Worm (Caenorhabditis elegans) whole organism, L3 larva: ENCODE data around the gene W05B10.3.

Source experiments
- elt-2 ChIP-seq: sonication (generic microtip); optimal IDR thresholded peaks from 2 replicates; lab custom pipeline; 2016; ENCODE audit warnings: missing genetic modification reagents, mild to moderate bottlenecking, missing genetic modification characterization, missing compliant biosample characterization
- elt-3 ChIP-seq, 3 experiments: fragments of 150-350 bp in 1 of 3; sonication (generic microtip) in 2 of 3; optimal IDR thresholded peaks; 2 replicates in 2 of 3; 4 replicates in 1 of 3; lab custom pipeline; 2014 to 2017; ENCODE audit warnings: missing biosample characterization in 3 of 3, missing genetic modification characterization in 3 of 3
- mml-1 ChIP-seq: fragments of 150-350 bp; sonication (generic microtip); optimal IDR thresholded peaks from 3 replicates; lab custom pipeline; 2014; ENCODE audit warnings: missing biosample characterization, missing genetic modification characterization
- nhr-237 ChIP-seq: fragments of 150-350 bp; optimal IDR thresholded peaks from 2 replicates; lab custom pipeline; 2014; ENCODE audit warnings: missing biosample characterization, missing genetic modification characterization
- pha-4 ChIP-seq: fragments of 150-350 bp; optimal IDR thresholded peaks from 2 replicates; lab custom pipeline; 2014; ENCODE audit warnings: missing biosample characterization, missing genetic modification reagents, missing genetic modification characterization
- snpc-4 ChIP-seq: fragments of 150-350 bp; optimal IDR thresholded peaks from 2 replicates; lab custom pipeline; 2014; ENCODE audit warnings: missing biosample characterization, missing genetic modification characterization
- tbx-2 ChIP-seq: sonication (generic microtip); optimal IDR thresholded peaks from 2 replicates; lab custom pipeline; 2016; ENCODE audit warnings: mild to moderate bottlenecking, missing genetic modification characterization, missing compliant biosample characterization
- zag-1 ChIP-seq: fragments of 150-350 bp; optimal IDR thresholded peaks from 2 replicates; lab custom pipeline; 2014; ENCODE audit warnings: missing biosample characterization, missing genetic modification characterization
- ztf-11 ChIP-seq: fragments of 150-350 bp; optimal IDR thresholded peaks from 2 replicates; lab custom pipeline; 2014; ENCODE audit warnings: missing biosample characterization, missing genetic modification characterization

DNA sequence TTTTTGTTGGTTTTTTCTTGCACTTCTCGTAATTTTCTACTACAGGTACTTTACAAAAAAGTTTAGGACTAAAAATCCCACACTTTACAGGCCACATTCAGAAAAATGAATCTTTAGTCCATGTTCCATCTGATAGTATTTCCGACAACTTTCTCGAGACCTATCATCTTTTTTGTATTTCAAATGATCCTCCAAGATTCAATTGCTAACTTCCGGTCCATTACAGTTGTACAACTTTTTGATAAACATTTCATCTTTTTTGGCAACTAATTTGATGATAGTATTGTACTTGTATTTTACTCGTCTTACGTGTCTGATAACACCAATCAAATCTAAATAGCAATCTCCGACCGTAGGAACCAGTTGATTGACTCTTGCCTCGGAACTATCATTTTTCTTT lies 5.9 kb upstream of the W05B10.3 start:
- TF ChIP-seq zag-1 (tag; lab: Kevin White, UChicago) (no peak), elt-3 (tag; optimal IDR thresholded peaks at IDR 0.05; lab: Kevin White, UChicago) (no peak), tbx-2 (tag; lab: Kevin White, UChicago) (no peak), pha-4 (tag; lab: Kevin White, UChicago) (no peak), elt-2 (tag; lab: Kevin White, UChicago) (no peak), ztf-11 (tag; lab: Kevin White, UChicago) (no peak), snpc-4 (no peak), mml-1 (no peak), nhr-237 (no peak)
